Worm (Caenorhabditis elegans): Measurements from ENCODE around the gene arrd-1.

arrd-1 gene

ce11 chrII:627205-627604, at the start of gene arrd-1:
Gene arrd-1, plus strand, starts transcription at chrII:627505.
- TF ChIP-seq C38D4.7 (GFP tag; optimal IDR thresholded peaks at IDR 0.05) (no peak), ama-1 (optimal IDR thresholded peaks at IDR 0.05) (no peak), sox-2 (GFP tag; IDR thresholded peaks at IDR 0.05) (no peak), tbx-7 (tag; optimal IDR thresholded peaks at IDR 0.05) (no peak)

DNA sequence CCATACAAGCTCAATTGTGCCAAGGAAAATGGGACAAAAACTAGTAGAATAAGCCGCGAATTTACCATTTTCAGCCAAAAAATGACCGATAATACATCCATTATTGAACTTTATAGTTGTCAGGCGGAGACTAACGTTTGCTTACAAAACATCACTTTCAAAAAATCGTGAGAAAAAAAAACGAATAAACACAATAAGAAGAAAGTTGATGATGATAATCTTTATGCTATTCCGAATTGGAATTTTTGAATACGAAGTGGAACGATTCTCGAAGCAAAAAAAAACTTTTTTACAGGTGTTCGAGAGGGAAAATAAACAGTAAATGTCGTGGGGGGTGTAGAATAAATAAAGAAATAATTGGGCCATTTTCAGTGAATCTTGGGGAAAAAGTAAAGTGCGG, 49.7 kb upstream of the arrd-1 start, which contains the start of gene W08F4.7:
Gene W08F4.7, minus strand, starts transcription at position 101 of the 400 bp plus-strand sequence.
- TF ChIP-seq pag-3 (tag; optimal IDR thresholded peaks at IDR 0.05; ENCODE audit: borderline replicate concordance) (no peak), dmd-4 (tag; optimal IDR thresholded peaks at IDR 0.05; ENCODE audit: borderline replicate concordance) (no peak), tbx-2 (tag; optimal IDR thresholded peaks at IDR 0.05) (no peak), ceh-14 (tag; optimal IDR thresholded peaks at IDR 0.05) (no peak), lim-6 (tag; optimal IDR thresholded peaks at IDR 0.05) (no peak), madf-2 (tag; optimal IDR thresholded peaks at IDR 0.05) (no peak), hlh-30 (tag; optimal IDR thresholded peaks at IDR 0.05; ENCODE audit: insufficient read depth) (no peak), odd-2 (tag; optimal IDR thresholded peaks at IDR 0.05) (no peak), nhr-11 (tag; optimal IDR thresholded peaks at IDR 0.05) (no peak), nfya-1 (tag; optimal IDR thresholded peaks at IDR 0.05) (no peak), nhr-232 (tag; optimal IDR thresholded peaks at IDR 0.05) (no peak), Y22D7AL.16 (tag; optimal IDR thresholded peaks at IDR 0.05) (no peak), fkh-10 (GFP tag; optimal IDR thresholded peaks at IDR 0.05) (no peak), sdc-2 (tag; optimal IDR thresholded peaks at IDR 0.05) (no peak), ceh-30 (tag; optimal IDR thresholded peaks at IDR 0.05) (no peak), ahr-1 (tag; optimal IDR thresholded peaks at IDR 0.05) (no peak), ceh-34 (tag; optimal IDR thresholded peaks at IDR 0.05) (no peak), gmeb-2 (tag; optimal IDR thresholded peaks at IDR 0.05) (no peak), K09A11.1 (tag; optimal IDR thresholded peaks at IDR 0.05; ENCODE audit: insufficient read depth) (no peak)

- TF ChIP-seq ceh-18 (tag; optimal IDR thresholded peaks at IDR 0.05) = no peak
- no peak for TF ChIP-seq eyg-1 (tag; optimal IDR thresholded peaks at IDR 0.05)
- no peak for TF ChIP-seq unc-55 (GFP tag; optimal IDR thresholded peaks at IDR 0.05)
- no peak for TF ChIP-seq hlh-6 (tag; optimal IDR thresholded peaks at IDR 0.05)
- no peak for TF ChIP-seq ceh-9 (tag; optimal IDR thresholded peaks at IDR 0.05)
- TF ChIP-seq ceh-14 (tag; optimal IDR thresholded peaks at IDR 0.05) = no peak
- no peak for TF ChIP-seq madf-2 (tag; optimal IDR thresholded peaks at IDR 0.05)
- no peak for TF ChIP-seq Y22D7AL.16 (tag; optimal IDR thresholded peaks at IDR 0.05)
- TF ChIP-seq ceh-24 (tag; optimal IDR thresholded peaks at IDR 0.05) = no peak
- no peak for TF ChIP-seq nhr-11 (tag; optimal IDR thresholded peaks at IDR 0.05)
- no peak for TF ChIP-seq ttx-3 (tag; optimal IDR thresholded peaks at IDR 0.05)
- TF ChIP-seq rnt-1 (tag; optimal IDR thresholded peaks at IDR 0.05) = no peak
- TF ChIP-seq pat-9 (tag; optimal IDR thresholded peaks at IDR 0.05) = no peak
- TF ChIP-seq dmd-4 (tag; optimal IDR thresholded peaks at IDR 0.05; ENCODE audit: borderline replicate concordance) = no peak
- no peak for TF ChIP-seq fkh-6 (tag; optimal IDR thresholded peaks at IDR 0.05)
Observed at ce11 chrII:578803-579202, 48.5 kb upstream of the arrd-1 start.

- TF ChIP-seq syd-9 (tag; optimal IDR thresholded peaks at IDR 0.05) (no peak), unc-42 (tag; optimal IDR thresholded peaks at IDR 0.05) (peak; percentile 7)
Observed at ce11 chrII:580189-580643, 47.1 kb upstream of the arrd-1 start, which contains the start of the genes cdc-37 and W08F4.3. Gene cdc-37, minus strand, starts transcription at chrII:580593. Gene W08F4.3, plus strand, starts transcription at chrII:580602.

ce11 chrII:581983-582382, 45.3 kb upstream of the arrd-1 start:
- TF ChIP-seq ceh-18 (tag; optimal IDR thresholded peaks at IDR 0.05) (no peak), elt-2 (tag; optimal IDR thresholded peaks at IDR 0.05) (no peak), sox-2 (GFP tag; IDR thresholded peaks at IDR 0.05) (no peak), lin-11 (tag; optimal IDR thresholded peaks at IDR 0.05) (no peak), ceh-2 (tag; optimal IDR thresholded peaks at IDR 0.05) (no peak), sox-4 (tag; optimal IDR thresholded peaks at IDR 0.05) (no peak), odd-2 (tag; optimal IDR thresholded peaks at IDR 0.05) (no peak), dmd-4 (tag; optimal IDR thresholded peaks at IDR 0.05; ENCODE audit: borderline replicate concordance) (no peak)
